Worm (Caenorhabditis elegans) whole organism, L2 larva: ENCODE results near the gene mrpl-2.
"Not testable (repeated sequence)": the region's sequence is repeated elsewhere in the genome, so short reads cannot be mapped to it uniquely, and the experiment has no call there.

ENCODE experiments used
- ZK546.5 ChIP-seq: sonication (generic microtip); optimal IDR thresholded peaks from 2 replicates; lab custom pipeline; 2017; ENCODE audit warnings: missing biosample characterization, missing genetic modification characterization
- ama-1 ChIP-seq: fragments of 150-350 bp; optimal IDR thresholded peaks from 2 replicates; lab custom pipeline; 2018; ENCODE audit warnings: inconsistent platforms
- blmp-1 ChIP-seq: sonication (generic microtip); optimal IDR thresholded peaks from 2 replicates; lab custom pipeline; 2017; ENCODE audit warnings: missing genetic modification characterization, mild to moderate bottlenecking, missing compliant biosample characterization, antibody characterized with exemption, moderate library complexity; ENCODE audit not compliant: insufficient read depth
- lin-13 ChIP-seq: fragments of 150-350 bp; optimal IDR thresholded peaks from 2 replicates; lab custom pipeline; 2014; ENCODE audit warnings: missing biosample characterization, missing genetic modification reagents, missing genetic modification characterization
- lin-39 ChIP-seq: fragments of 150-350 bp; optimal IDR thresholded peaks from 2 replicates; lab custom pipeline; 2014; ENCODE audit warnings: missing biosample characterization, missing genetic modification reagents, missing genetic modification characterization
- lsy-2 ChIP-seq, 2 experiments: fragments of 150-350 bp in 1 of 2; sonication (generic microtip) in 1 of 2; optimal IDR thresholded peaks; 2 replicates each; lab custom pipeline; 2014 to 2017; ENCODE audit warnings: missing biosample characterization in 2 of 2, missing genetic modification characterization in 2 of 2
- nhr-11 ChIP-seq: fragments of 150-350 bp; optimal IDR thresholded peaks from 2 replicates; lab custom pipeline; 2014; ENCODE audit warnings: missing biosample characterization, missing genetic modification characterization
- nhr-12 ChIP-seq: fragments of 150-350 bp; optimal IDR thresholded peaks from 2 replicates; lab custom pipeline; 2014; ENCODE audit warnings: missing biosample characterization, missing genetic modification characterization
- nhr-6 ChIP-seq: fragments of 150-350 bp; optimal IDR thresholded peaks from 2 replicates; lab custom pipeline; 2014; ENCODE audit warnings: missing biosample characterization, missing genetic modification characterization
- snpc-4 ChIP-seq: fragments of 150-350 bp; optimal IDR thresholded peaks from 2 replicates; lab custom pipeline; 2014; ENCODE audit warnings: missing biosample characterization, missing genetic modification characterization
- zag-1 ChIP-seq: fragments of 150-350 bp; optimal IDR thresholded peaks from 2 replicates; lab custom pipeline; 2014; ENCODE audit warnings: missing biosample characterization, missing genetic modification characterization
- ztf-11 ChIP-seq: sonication (generic microtip); optimal IDR thresholded peaks from 2 replicates; lab custom pipeline; 2017; ENCODE audit warnings: missing biosample characterization, missing genetic modification characterization

DNA sequence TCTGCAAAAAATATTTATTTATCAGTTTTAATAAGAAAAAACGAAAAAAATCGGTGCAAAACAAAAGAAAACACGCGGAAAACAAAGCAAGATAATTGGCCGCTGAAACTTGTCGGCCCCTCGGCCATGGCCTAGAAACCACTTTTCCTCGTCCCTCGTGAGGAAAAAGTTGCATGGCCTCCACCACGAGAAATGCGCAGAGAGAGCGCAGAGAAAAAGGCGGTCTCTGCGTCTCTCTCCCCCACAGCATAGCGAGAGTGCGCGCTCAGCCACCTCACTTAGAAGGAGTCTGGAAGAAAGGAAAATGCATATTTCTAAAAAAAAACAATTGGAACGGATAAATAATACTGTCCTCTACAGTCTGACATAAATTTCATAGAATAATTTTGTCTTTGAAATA lies 40.3 kb downstream of the mrpl-2 start:
- not testable (repeated sequence) for TF ChIP-seq ama-1 (lab: Kevin White, UChicago); nhr-12 (tag; lab: Kevin White, UChicago); ZK546.5 (tag; lab: Kevin White, UChicago); blmp-1; lin-13 (GFP tag; lab: Kevin White, UChicago); ztf-11 (tag; lab: Kevin White, UChicago); lin-39 (tag; lab: Kevin White, UChicago); nhr-11 (tag; lab: Kevin White, UChicago); zag-1 (tag; lab: Kevin White, UChicago); nhr-6; snpc-4 (tag; lab: Kevin White, UChicago)
- TF ChIP-seq lsy-2 (tag; optimal IDR thresholded peaks at IDR 0.05; lab: Kevin White, UChicago): peak in 1 of 2 experiments; percentile 31
